Fruit fly (Drosophila melanogaster): ENCODE results near the gene pps.

The pps gene

dm6 chr3R:12435948-12436347 is 22.3 kb downstream of the pps start, which contains the start of gene Desat2:
Desat2 (plus strand) TSS chr3R:12436248.
- no peak for TF ChIP-seq sv (GFP tag; optimal IDR thresholded peaks at IDR 0.05)
- no peak for TF ChIP-seq h (GFP tag; optimal IDR thresholded peaks at IDR 0.05)

dm6 chr3R:12439039-12439400 is 25.4 kb downstream of the pps start, which contains the start of the genes CG17207 and CG46427:
CG17207 (minus strand) TSS chr3R:12439139.
CG46427 (minus strand) TSS chr3R:12439139.
- no peak for TF ChIP-seq sage (GFP tag; optimal IDR thresholded peaks at IDR 0.05)
- no peak for TF ChIP-seq CG9705 (GFP tag; optimal IDR thresholded peaks at IDR 0.05)

dm6 chr3R:12439401-12440143 is 25.9 kb downstream of the pps start, which contains the start of gene Desat1:
Desat1 (plus strand) TSS chr3R:12439600.
- TF ChIP-seq woc (GFP tag; optimal IDR thresholded peaks at IDR 0.05) = peak; percentile 32
- peak; percentile 34 for TF ChIP-seq dsf (GFP tag; optimal IDR thresholded peaks at IDR 0.05; ENCODE audit: borderline replicate concordance)
- peak; percentile 34 for TF ChIP-seq Jra (GFP tag; optimal IDR thresholded peaks at IDR 0.05)
- no peak for TF ChIP-seq Rel (GFP tag; optimal IDR thresholded peaks at IDR 0.05)
- no peak for TF ChIP-seq Rel (tag; optimal IDR thresholded peaks at IDR 0.05)

dm6 chr3R:12441008-12441606 is 27.5 kb downstream of the pps start:
- peak; percentile 1 for TF ChIP-seq Hnf4 (GFP tag; optimal IDR thresholded peaks at IDR 0.05)
- peak; percentile 60 for TF ChIP-seq rgr (GFP tag; optimal IDR thresholded peaks at IDR 0.05)
- peak; percentile 11 for TF ChIP-seq Dif (GFP tag; optimal IDR thresholded peaks at IDR 0.05; ENCODE audit: partially characterized antibody)
- peak; percentile 63 for TF ChIP-seq h (GFP tag; optimal IDR thresholded peaks at IDR 0.05)
- TF ChIP-seq Vsx2 (GFP tag; optimal IDR thresholded peaks at IDR 0.05; ENCODE audit: partially characterized antibody) = no peak
- TF ChIP-seq Sp1 (GFP tag; optimal IDR thresholded peaks at IDR 0.05) = peak; percentile 31
- TF ChIP-seq woc (GFP tag; optimal IDR thresholded peaks at IDR 0.05) = peak; percentile 19
- TF ChIP-seq foxo (GFP tag; optimal IDR thresholded peaks at IDR 0.05) = peak in 1 of 2 experiments; percentile 16
- peak; percentile 20 for TF ChIP-seq fru (GFP tag; optimal IDR thresholded peaks at IDR 0.05)
- TF ChIP-seq Rel (GFP tag; optimal IDR thresholded peaks at IDR 0.05) = no peak
- peak; percentile 95 for TF ChIP-seq Rel (tag; optimal IDR thresholded peaks at IDR 0.05)
- peak; percentile 55 for TF ChIP-seq Hr83 (GFP tag; optimal IDR thresholded peaks at IDR 0.05; ENCODE audit: poor library complexity, severe bottlenecking)
- no peak for TF ChIP-seq brk (GFP tag; optimal IDR thresholded peaks at IDR 0.05)
- no peak for TF ChIP-seq sage (GFP tag; optimal IDR thresholded peaks at IDR 0.05)

dm6 chr3R:12442601-12443533 is 29.2 kb downstream of the pps start:
- no peak for TF ChIP-seq Rel (GFP tag; optimal IDR thresholded peaks at IDR 0.05)
- no peak for TF ChIP-seq Rel (tag; optimal IDR thresholded peaks at IDR 0.05)
- TF ChIP-seq dsf (GFP tag; optimal IDR thresholded peaks at IDR 0.05; ENCODE audit: borderline replicate concordance) = peak; percentile 28
- peak; percentile 63 for TF ChIP-seq Jra (GFP tag; optimal IDR thresholded peaks at IDR 0.05)
- TF ChIP-seq fru (GFP tag; optimal IDR thresholded peaks at IDR 0.05) = peak; percentile 77
- TF ChIP-seq Hr78 (GFP tag; optimal IDR thresholded peaks at IDR 0.05) = no peak
- peak; percentile 56 for TF ChIP-seq Hr83 (GFP tag; optimal IDR thresholded peaks at IDR 0.05; ENCODE audit: poor library complexity, severe bottlenecking)
- TF ChIP-seq rgr (GFP tag; optimal IDR thresholded peaks at IDR 0.05) = peak; percentile 82
- peak; percentile 84 for TF ChIP-seq Sp1 (GFP tag; optimal IDR thresholded peaks at IDR 0.05)
- TF ChIP-seq h (GFP tag; optimal IDR thresholded peaks at IDR 0.05) = peak; percentile 90
- TF ChIP-seq N (GFP tag; optimal IDR thresholded peaks at IDR 0.05) = no peak
- TF ChIP-seq lola (GFP tag; optimal IDR thresholded peaks at IDR 0.05) = no peak
- TF ChIP-seq sage (GFP tag; optimal IDR thresholded peaks at IDR 0.05) = no peak
- peak; percentile 68 for TF ChIP-seq ey (GFP tag; optimal IDR thresholded peaks at IDR 0.05)
- peak; percentile 44 for TF ChIP-seq dmrt93B (GFP tag; optimal IDR thresholded peaks at IDR 0.05)
- no peak for TF ChIP-seq Vsx2 (GFP tag; optimal IDR thresholded peaks at IDR 0.05; ENCODE audit: partially characterized antibody)
- TF ChIP-seq Dfd (GFP tag; optimal IDR thresholded peaks at IDR 0.05) = no peak
- TF ChIP-seq CG32264 (GFP tag; optimal IDR thresholded peaks at IDR 0.05) = no peak
- TF ChIP-seq HLH106 (tag; optimal IDR thresholded peaks at IDR 0.05) = peak; percentile 79
- TF ChIP-seq Dif (GFP tag; optimal IDR thresholded peaks at IDR 0.05; ENCODE audit: partially characterized antibody) = peak; percentile 11
- TF ChIP-seq usp (GFP tag; optimal IDR thresholded peaks at IDR 0.05) = no peak
- TF ChIP-seq Abd-B (GFP tag; optimal IDR thresholded peaks at IDR 0.05) = no peak
- peak; percentile 37 for TF ChIP-seq woc (GFP tag; optimal IDR thresholded peaks at IDR 0.05)
- TF ChIP-seq CG9705 (GFP tag; optimal IDR thresholded peaks at IDR 0.05) = peak; percentile 45
- peak; percentile 38 for TF ChIP-seq Hnf4 (GFP tag; optimal IDR thresholded peaks at IDR 0.05)
- TF ChIP-seq psq (GFP tag; optimal IDR thresholded peaks at IDR 0.05) = peak; percentile 72
- TF ChIP-seq dl (GFP tag; optimal IDR thresholded peaks at IDR 0.05; ENCODE audit: insufficient read depth in 1 of 2, partially characterized antibody in 2 of 2) = no peak
- TF ChIP-seq Myc (optimal IDR thresholded peaks at IDR 0.05) = no peak
- no peak for TF ChIP-seq sv (GFP tag; optimal IDR thresholded peaks at IDR 0.05)
- no peak for TF ChIP-seq GATAd (GFP tag; optimal IDR thresholded peaks at IDR 0.05)
- peak in 1 of 2 experiments; percentile 82 for TF ChIP-seq foxo (GFP tag; optimal IDR thresholded peaks at IDR 0.05)
- no peak for TF ChIP-seq jim (GFP tag; optimal IDR thresholded peaks at IDR 0.05)
- TF ChIP-seq tai (GFP tag; optimal IDR thresholded peaks at IDR 0.05) = peak; percentile 51

Data from whole organism, wandering third instar larva.